Fruit fly (Drosophila melanogaster) whole organism, embryonic: ENCODE results near the gene Son.

Source experiments
- Ada2b ChIP-seq: fragments of 200-800 bp; sonication (Bioruptor generic); IDR thresholded peaks from 2 replicates; pipeline ENCODE4 v1.3.6; 2022; ENCODE audit warnings: missing biosample characterization, missing genetic modification characterization
- Blimp-1 ChIP-seq: fragments of 200-800 bp; sonication (Bioruptor generic); optimal IDR thresholded peaks from 3 replicates; lab custom pipeline; 2018; ENCODE audit warnings: missing biosample characterization, missing genetic modification characterization, mild to moderate bottlenecking, moderate library complexity, missing genetic modification reagents
- CG10267 ChIP-seq: fragments of 200-800 bp; sonication (Bioruptor generic); optimal IDR thresholded peaks from 2 replicates; lab custom pipeline; 2018; ENCODE audit warnings: missing biosample characterization, mild to moderate bottlenecking, missing genetic modification characterization, moderate library complexity
- CG11093 ChIP-seq: fragments of 200-800 bp; sonication (Bioruptor generic); IDR thresholded peaks from 3 replicates; pipeline ENCODE4 v1.3.6; 2022; ENCODE audit warnings: missing biosample characterization, missing genetic modification characterization
- CG1233 ChIP-seq: fragments of 200-800 bp; sonication (Bioruptor generic); optimal IDR thresholded peaks from 4 replicates; lab custom pipeline; 2018; ENCODE audit warnings: missing biosample characterization, mild to moderate bottlenecking, missing genetic modification characterization
- CG13296 ChIP-seq: fragments of 200-800 bp; sonication (Bioruptor generic); optimal IDR thresholded peaks from 3 replicates; lab custom pipeline; 2018; ENCODE audit warnings: missing biosample characterization, mild to moderate bottlenecking, missing genetic modification characterization
- CG13894 ChIP-seq: fragments of 200-800 bp; sonication (Bioruptor generic); optimal IDR thresholded peaks from 3 replicates; lab custom pipeline; 2018; ENCODE audit warnings: missing biosample characterization, mild to moderate bottlenecking, missing genetic modification characterization, moderate library complexity
- CG15011 ChIP-seq: fragments of 200-800 bp; sonication (Bioruptor generic); optimal IDR thresholded peaks from 3 replicates; lab custom pipeline; 2018; ENCODE audit warnings: missing biosample characterization, mild to moderate bottlenecking, missing genetic modification characterization
- CG16813 ChIP-seq: fragments of 200-800 bp; sonication (Bioruptor generic); IDR thresholded peaks from 3 replicates; pipeline ENCODE4 v1.3.6; 2022; ENCODE audit warnings: missing biosample characterization, missing genetic modification characterization; ENCODE audit not compliant: partially characterized antibody
- CG16815 ChIP-seq: fragments of 200-800 bp; sonication (Bioruptor generic); optimal IDR thresholded peaks from 3 replicates; lab custom pipeline; 2017; ENCODE audit warnings: missing biosample characterization, mild to moderate bottlenecking, missing genetic modification characterization
- CG17328 ChIP-seq: fragments of 200-800 bp; sonication (Bioruptor generic); IDR thresholded peaks from 2 replicates; pipeline ENCODE4 v1.3.6; 2022; ENCODE audit warnings: missing biosample characterization, missing genetic modification characterization
- CG17359 ChIP-seq: fragments of 200-800 bp; sonication (Bioruptor generic); optimal IDR thresholded peaks from 3 replicates; lab custom pipeline; 2018; ENCODE audit warnings: missing biosample characterization, mild to moderate bottlenecking, missing genetic modification characterization, moderate library complexity
- CG18011 ChIP-seq: fragments of 200-800 bp; sonication (Bioruptor generic); optimal IDR thresholded peaks from 2 replicates; lab custom pipeline; 2017; ENCODE audit warnings: missing biosample characterization, missing genetic modification characterization, mild to moderate bottlenecking, moderate library complexity, missing genotype
- CG31224 ChIP-seq: fragments of 200-800 bp; sonication (Bioruptor generic); IDR thresholded peaks from 2 replicates; pipeline ENCODE4 v1.3.6; 2022; ENCODE audit warnings: missing biosample characterization, missing genetic modification characterization
- CG31388 ChIP-seq: fragments of 200-800 bp; sonication (Bioruptor generic); optimal IDR thresholded peaks from 2 replicates; lab custom pipeline; 2016; ENCODE audit warnings: missing biosample characterization, missing genetic modification characterization
- CG32767 ChIP-seq: fragments of 200-800 bp; sonication (Bioruptor generic); IDR thresholded peaks from 2 replicates; pipeline ENCODE4 v1.3.6; 2022; ENCODE audit warnings: missing biosample characterization, missing genetic modification characterization
- CG3995 ChIP-seq: fragments of 200-800 bp; sonication (Bioruptor generic); optimal IDR thresholded peaks from 3 replicates; lab custom pipeline; 2016; ENCODE audit warnings: missing biosample characterization, missing genetic modification characterization
- CG4820 ChIP-seq: fragments of 200-800 bp; sonication (Bioruptor generic); optimal IDR thresholded peaks from 3 replicates; lab custom pipeline; 2016; ENCODE audit warnings: missing biosample characterization, missing genetic modification characterization
- CG8359 ChIP-seq: fragments of 200-800 bp; sonication (Bioruptor generic); optimal IDR thresholded peaks from 2 replicates; lab custom pipeline; 2017; ENCODE audit warnings: missing biosample characterization, mild to moderate bottlenecking, missing genetic modification characterization, borderline replicate concordance
- CrebB ChIP-seq: fragments of 200-800 bp; sonication (Bioruptor generic); optimal IDR thresholded peaks from 3 replicates; lab custom pipeline; 2018; ENCODE audit warnings: missing biosample characterization, mild to moderate bottlenecking, missing genetic modification characterization
- Dbx ChIP-seq: fragments of 200-800 bp; sonication (Bioruptor generic); IDR thresholded peaks from 3 replicates; pipeline ENCODE4 v1.3.6; 2022; ENCODE audit warnings: missing biosample characterization, missing genetic modification characterization
- E2f2 ChIP-seq: fragments of 200-800 bp; sonication (Bioruptor generic); IDR thresholded peaks from 2 replicates; pipeline ENCODE4 v1.3.6; 2022; ENCODE audit warnings: missing biosample characterization, missing genetic modification characterization
- ERR ChIP-seq: fragments of 200-800 bp; sonication (Bioruptor generic); optimal IDR thresholded peaks from 2 replicates; lab custom pipeline; 2016; ENCODE audit warnings: missing biosample characterization, missing genetic modification characterization
- Eip74EF ChIP-seq, 2 experiments: fragments of 200-800 bp in 1 of 2; fragments of >200 bp in 1 of 2; sonication (Bioruptor generic) in 1 of 2; optimal IDR thresholded peaks; 2 replicates each; lab custom pipeline; 2017 to 2019; ENCODE audit warnings: missing biosample characterization in 2 of 2, missing genetic modification characterization in 2 of 2, mild to moderate bottlenecking in 1 of 2, moderate library complexity in 1 of 2
- Ets65A ChIP-seq: fragments of 200-800 bp; sonication (Bioruptor generic); peaks from one replicate; lab custom pipeline; 2016; ENCODE audit warnings: missing biosample characterization, missing genetic modification characterization
- Gug ChIP-seq: fragments of 200-800 bp; sonication (Bioruptor generic); IDR thresholded peaks from 4 replicates; pipeline ENCODE4 v1.3.6; 2022; ENCODE audit warnings: missing biosample characterization, missing genetic modification characterization
- Max ChIP-seq: fragments of 200-800 bp; sonication (Bioruptor generic); optimal IDR thresholded peaks from 2 replicates; lab custom pipeline; 2016; ENCODE audit warnings: missing biosample characterization, mild to moderate bottlenecking, missing genetic modification characterization
- Med ChIP-seq: fragments of 200-800 bp; sonication (Bioruptor generic); peaks from one replicate; lab custom pipeline; 2016; ENCODE audit warnings: missing biosample characterization, missing genetic modification characterization, mild to moderate bottlenecking, inconsistent platforms, moderate library complexity
- PHDP ChIP-seq: fragments of 200-800 bp; sonication (Bioruptor generic); optimal IDR thresholded peaks from 3 replicates; lab custom pipeline; 2018; ENCODE audit warnings: missing biosample characterization, mild to moderate bottlenecking, missing genetic modification characterization, moderate library complexity
- Ptx1 ChIP-seq: fragments of 200-800 bp; sonication (Bioruptor generic); IDR thresholded peaks from 2 replicates; pipeline ENCODE4 v1.3.6; 2022; ENCODE audit warnings: missing biosample characterization, missing genetic modification characterization
- chif ChIP-seq, 2 experiments: fragments of 200-800 bp; sonication (Bioruptor generic); optimal IDR thresholded peaks; 3 replicates each; lab custom pipeline; 2016; ENCODE audit warnings: missing biosample characterization in 2 of 2, missing genetic modification characterization in 2 of 2
- chn ChIP-seq: fragments of 200-800 bp; sonication (Bioruptor generic); optimal IDR thresholded peaks from 2 replicates; lab custom pipeline; 2016; ENCODE audit warnings: missing biosample characterization, missing genetic modification characterization
- dati ChIP-seq: fragments of 200-800 bp; sonication (Bioruptor generic); IDR thresholded peaks from 2 replicates; pipeline ENCODE4 v1.3.6; 2022; ENCODE audit warnings: missing biosample characterization, missing genetic modification characterization
- dmrt99B ChIP-seq: fragments of 200-800 bp; sonication (Bioruptor generic); optimal IDR thresholded peaks from 2 replicates; lab custom pipeline; 2018; ENCODE audit warnings: missing biosample characterization, mild to moderate bottlenecking, missing genetic modification characterization, moderate library complexity
- dysf ChIP-seq: fragments of 200-800 bp; sonication (Bioruptor generic); IDR thresholded peaks from 3 replicates; pipeline ENCODE4 v1.3.6; 2022; ENCODE audit warnings: missing biosample characterization, missing genetic modification characterization
- esg ChIP-seq: fragments of 200-800 bp; sonication (Bioruptor generic); conservative IDR thresholded peaks from 2 replicates; pipeline ENCODE4 v1.3.6; 2022; ENCODE audit warnings: missing biosample characterization, missing genetic modification characterization
- her ChIP-seq: fragments of 200-800 bp; sonication (Bioruptor generic); optimal IDR thresholded peaks from 2 replicates; lab custom pipeline; 2016; ENCODE audit warnings: missing biosample characterization, missing genetic modification characterization
- lab ChIP-seq: fragments of 200-800 bp; sonication (Bioruptor generic); optimal IDR thresholded peaks from 3 replicates; lab custom pipeline; 2017; ENCODE audit warnings: missing biosample characterization, missing genetic modification characterization, mild to moderate bottlenecking, moderate library complexity, missing genetic modification reagents
- lmd ChIP-seq: fragments of 200-800 bp; sonication (Bioruptor generic); IDR thresholded peaks from 2 replicates; pipeline ENCODE4 v1.3.6; 2022; ENCODE audit warnings: missing biosample characterization, missing genetic modification characterization
- lola ChIP-seq, 3 experiments: fragments of >200 bp in 2 of 3; fragments of 200-800 bp in 1 of 3; sonication (Bioruptor generic) in 1 of 3; optimal IDR thresholded peaks; 2 replicates each; lab custom pipeline; 2017 to 2019; ENCODE audit warnings: missing biosample characterization in 3 of 3, missing genetic modification characterization in 3 of 3, mild to moderate bottlenecking in 1 of 3, moderate library complexity in 1 of 3
- prd ChIP-seq, 3 experiments: fragments of >200 bp in 2 of 3; fragments of 200-800 bp in 1 of 3; sonication (Bioruptor generic) in 1 of 3; optimal IDR thresholded peaks in 2 of 3; IDR thresholded peaks in 1 of 3; 2 replicates in 2 of 3; 3 replicates in 1 of 3; pipeline versions ENCODE4 v1.3.6 to Lab custom; 2017 to 2022; ENCODE audit warnings: missing biosample characterization in 1 of 3, missing genetic modification characterization in 1 of 3
- pros ChIP-seq: fragments of 200-800 bp; sonication (Bioruptor generic); optimal IDR thresholded peaks from 3 replicates; lab custom pipeline; 2019; ENCODE audit warnings: missing biosample characterization, mild to moderate bottlenecking, missing genetic modification characterization, moderate library complexity
- schlank ChIP-seq: fragments of 200-800 bp; sonication (Bioruptor generic); optimal IDR thresholded peaks from 2 replicates; lab custom pipeline; 2018; ENCODE audit warnings: missing biosample characterization, mild to moderate bottlenecking, missing genetic modification characterization
- toy ChIP-seq: fragments of 200-800 bp; sonication (Bioruptor generic); IDR thresholded peaks from 2 replicates; pipeline ENCODE4 v1.3.6; 2022; ENCODE audit warnings: missing biosample characterization, missing genetic modification characterization
- ttk ChIP-seq: fragments of 200-800 bp; sonication (Bioruptor generic); IDR thresholded peaks from 2 replicates; pipeline ENCODE4 v2.1.2; 2022; ENCODE audit warnings: missing biosample characterization, missing genetic modification characterization
- vnd ChIP-seq: fragments of 200-800 bp; sonication (Bioruptor generic); IDR thresholded peaks from 3 replicates; pipeline ENCODE4 v1.3.6; 2022; ENCODE audit warnings: missing biosample characterization, missing genetic modification characterization; ENCODE audit not compliant: partially characterized antibody

Son gene

dm6 chr3R:9559413-9560014 is 18.3 kb upstream of the Son start, which contains the start of the genes AP-1mu and MBD-like (continued):
- TF ChIP-seq lab, result peak; percentile 61
- TF ChIP-seq chn, result peak; percentile 77
- TF ChIP-seq CG15011 (GFP tag; lab: Kevin White, UChicago), result no peak
- TF ChIP-seq CG31224, result peak; percentile 49
- TF ChIP-seq CG18011 (GFP tag; lab: Kevin White, UChicago), result no peak
- peak; percentile 51 for TF ChIP-seq CG3995
- peak; percentile 76 for TF ChIP-seq Max (GFP tag; lab: Kevin White, UChicago)
- TF ChIP-seq CG13296 (GFP tag; lab: Kevin White, UChicago), result peak; percentile 31
- TF ChIP-seq chif (GFP tag; optimal IDR thresholded peaks at IDR 0.05; lab: Kevin White, UChicago), result peak; percentile 35 to 67
- no peak for TF ChIP-seq dati (GFP tag; lab: Robert Waterston, UW)
- TF ChIP-seq Ptx1 (GFP tag; lab: Robert Waterston, UW), result peak; percentile 83
- TF ChIP-seq CG8359, result peak; percentile 35
- peak; percentile 0 for TF ChIP-seq Blimp-1 (GFP tag; lab: Kevin White, UChicago)
- TF ChIP-seq PHDP (tag; lab: Kevin White, UChicago), result peak; percentile 55
- TF ChIP-seq schlank, result no peak
- TF ChIP-seq CG1233 (GFP tag; lab: Kevin White, UChicago), result peak; percentile 51
- TF ChIP-seq ttk (GFP tag; lab: Robert Waterston, UW), result no peak
- peak; percentile 2 for TF ChIP-seq CG31388 (GFP tag; lab: Kevin White, UChicago)
- TF ChIP-seq CG11093 (GFP tag; lab: Robert Waterston, UW), result peak; percentile 44; the same call in 1 of the 3 replicates
- TF ChIP-seq CG17359 (tag; lab: Kevin White, UChicago), result peak; percentile 36
- peak; percentile 60; the same call in 1 of the 2 replicates for TF ChIP-seq lmd (GFP tag; lab: Robert Waterston, UW)

dm6 chr3R:9561121-9561520 is 16.7 kb upstream of the Son start:
- 0 out of 2 replicates have a peak, but pooled peaks have one; percentile 2 for TF ChIP-seq Ada2b
- 0 out of 3 replicates have a peak, but pooled peaks have one; percentile 33 for TF ChIP-seq CG16813
- no peak for TF ChIP-seq vnd
- TF ChIP-seq Ets65A (GFP tag; lab: Kevin White, UChicago), result peak; percentile 53
- TF ChIP-seq Med (GFP tag; lab: Kevin White, UChicago), result peak; percentile 54
- TF ChIP-seq her (GFP tag; lab: Kevin White, UChicago), result no peak
- no peak for TF ChIP-seq dysf
- no peak for TF ChIP-seq toy
- TF ChIP-seq E2f2 (GFP tag; lab: Robert Waterston, UW), result no peak
- TF ChIP-seq Eip74EF (GFP tag; optimal IDR thresholded peaks at IDR 0.05; lab: Kevin White, UChicago), result no peak

dm6 chr3R:9563240-9563992 is 14.4 kb upstream of the Son start, which contains the start of the genes CG9393 and Vps45:
TSS of gene CG9393 (minus strand) at chr3R:9563673.
TSS of gene Vps45 (plus strand) at chr3R:9563924.
- no peak for TF ChIP-seq ERR
- no peak for TF ChIP-seq CG32767 (GFP tag; lab: Robert Waterston, UW)
- peak; percentile 50 for TF ChIP-seq CG4820 (GFP tag; lab: Kevin White, UChicago)
- no peak for TF ChIP-seq dmrt99B (tag; lab: Kevin White, UChicago)
- TF ChIP-seq prd (optimal IDR thresholded peaks at IDR 0.05; lab: Kevin White, UChicago), result no peak
- TF ChIP-seq prd (GFP tag; IDR thresholded peaks at IDR 0.05; lab: Robert Waterston, UW), result peak; percentile 66
- TF ChIP-seq Gug (GFP tag; lab: Robert Waterston, UW), result peak; percentile 65; the same call in 2 of the 4 replicates
- TF ChIP-seq pros (GFP tag; lab: Kevin White, UChicago), result no peak
- TF ChIP-seq esg (GFP tag; lab: Robert Waterston, UW), result peak; percentile 50; the same call in 1 of the 2 replicates
- 0 out of 2 replicates have a peak, but pooled peaks have one; percentile 35 for TF ChIP-seq CG17328 (GFP tag; lab: Robert Waterston, UW)
- TF ChIP-seq CrebB (tag; lab: Kevin White, UChicago), result no peak
- TF ChIP-seq Dbx (GFP tag; lab: Robert Waterston, UW), result peak; percentile 80
- peak in 1 of 3 experiments; percentile 56 for TF ChIP-seq lola (GFP tag; optimal IDR thresholded peaks at IDR 0.05; lab: Kevin White, UChicago)
- TF ChIP-seq CG13894, result no peak
- peak; percentile 65 for TF ChIP-seq CG10267
- peak; percentile 3 for TF ChIP-seq CG16815 (GFP tag; lab: Kevin White, UChicago)
